Worm (Caenorhabditis elegans) whole organism, mixed stage, embryonic: Measurements from ENCODE around the gene nhr-112.

Source experiments
- M03D4.4 ChIP-seq: sonication (generic microtip); optimal IDR thresholded peaks from 2 replicates; lab custom pipeline; 2017; ENCODE audit warnings: mild to moderate bottlenecking, missing genetic modification characterization, missing compliant biosample characterization
- bed-3 ChIP-seq: fragments of 200-800 bp; sonication (Bioruptor generic); optimal IDR thresholded peaks from 3 replicates; lab custom pipeline; 2018; ENCODE audit warnings: mild to moderate bottlenecking, missing genetic modification characterization, moderate library complexity, missing compliant biosample characterization
- blmp-1 ChIP-seq: fragments of 150-350 bp; optimal IDR thresholded peaks from 2 replicates; lab custom pipeline; 2014; ENCODE audit warnings: missing biosample characterization, missing genetic modification characterization
- ceh-39 ChIP-seq: fragments of 150-350 bp; optimal IDR thresholded peaks from 2 replicates; lab custom pipeline; 2014; ENCODE audit warnings: missing biosample characterization, missing genetic modification characterization
- ceh-43 ChIP-seq: fragments of 200-800 bp; sonication (Bioruptor generic); optimal IDR thresholded peaks from 2 replicates; lab custom pipeline; 2018; ENCODE audit warnings: mild to moderate bottlenecking, missing genetic modification characterization, moderate library complexity, missing compliant biosample characterization
- ceh-83 ChIP-seq: fragments of 200-800 bp; sonication (Bioruptor generic); optimal IDR thresholded peaks from 2 replicates; lab custom pipeline; 2018; ENCODE audit warnings: mild to moderate bottlenecking, missing genetic modification characterization, missing compliant biosample characterization
- ces-1 ChIP-seq: fragments of 150-350 bp; optimal IDR thresholded peaks from 2 replicates; lab custom pipeline; 2014; ENCODE audit warnings: missing biosample characterization, missing genetic modification reagents, missing genetic modification characterization
- cnd-1 ChIP-seq: fragments of 200-800 bp; sonication (Bioruptor generic); optimal IDR thresholded peaks from 2 replicates; lab custom pipeline; 2018; ENCODE audit warnings: mild to moderate bottlenecking, missing genetic modification characterization, missing compliant biosample characterization
- drap-1 ChIP-seq: fragments of 200-800 bp; sonication (Bioruptor generic); optimal IDR thresholded peaks from 3 replicates; lab custom pipeline; 2018; ENCODE audit warnings: mild to moderate bottlenecking, missing genetic modification characterization, missing compliant biosample characterization
- elt-1 ChIP-seq: sonication (generic microtip); optimal IDR thresholded peaks from 2 replicates; lab custom pipeline; 2017; ENCODE audit warnings: missing genetic modification characterization, mild to moderate bottlenecking, missing compliant biosample characterization, antibody characterized with exemption, moderate library complexity, borderline replicate concordance; ENCODE audit not compliant: insufficient read depth
- elt-3 ChIP-seq: fragments of 150-350 bp; optimal IDR thresholded peaks from 2 replicates; lab custom pipeline; 2014; ENCODE audit warnings: missing biosample characterization, missing genetic modification characterization
- flh-1 ChIP-seq: fragments of 200-800 bp; sonication (Bioruptor generic); optimal IDR thresholded peaks from 2 replicates; lab custom pipeline; 2018; ENCODE audit warnings: mild to moderate bottlenecking, missing genetic modification characterization, moderate library complexity, missing compliant biosample characterization
- ham-2 ChIP-seq: fragments of 200-800 bp; sonication (Bioruptor generic); optimal IDR thresholded peaks from 2 replicates; lab custom pipeline; 2018; ENCODE audit warnings: mild to moderate bottlenecking, missing genetic modification characterization, missing compliant biosample characterization
- lin-13 ChIP-seq: fragments of 150-350 bp; optimal IDR thresholded peaks from 2 replicates; lab custom pipeline; 2014; ENCODE audit warnings: missing biosample characterization, missing genetic modification characterization
- lin-32 ChIP-seq: fragments of 200-800 bp; sonication (Bioruptor generic); optimal IDR thresholded peaks from 2 replicates; lab custom pipeline; 2018; ENCODE audit warnings: mild to moderate bottlenecking, missing genetic modification characterization, missing compliant biosample characterization
- lsy-2 ChIP-seq: fragments of 150-350 bp; optimal IDR thresholded peaks from 2 replicates; lab custom pipeline; 2014; ENCODE audit warnings: missing biosample characterization, missing genetic modification characterization
- mab-5 ChIP-seq: fragments of 150-350 bp; optimal IDR thresholded peaks from 2 replicates; lab custom pipeline; 2014; ENCODE audit warnings: missing biosample characterization, missing genetic modification characterization
- mep-1 ChIP-seq: fragments of 150-350 bp; optimal IDR thresholded peaks from 2 replicates; lab custom pipeline; 2017; ENCODE audit warnings: missing biosample characterization, missing genetic modification reagents, missing genetic modification characterization, inconsistent platforms
- mls-2 ChIP-seq: sonication (generic microtip); optimal IDR thresholded peaks from 2 replicates; lab custom pipeline; 2016; ENCODE audit warnings: mild to moderate bottlenecking, missing genetic modification characterization, moderate library complexity, missing compliant biosample characterization
- nhr-12 ChIP-seq: fragments of 150-350 bp; optimal IDR thresholded peaks from 2 replicates; lab custom pipeline; 2014; ENCODE audit warnings: missing biosample characterization, missing genetic modification characterization
- nhr-2 ChIP-seq: fragments of 150-350 bp; optimal IDR thresholded peaks from 2 replicates; lab custom pipeline; 2014; ENCODE audit warnings: missing biosample characterization, missing genetic modification characterization
- nhr-237 ChIP-seq: fragments of 150-350 bp; optimal IDR thresholded peaks from 2 replicates; lab custom pipeline; 2014; ENCODE audit warnings: missing biosample characterization, missing genetic modification characterization
- nhr-28 ChIP-seq: fragments of 150-350 bp; optimal IDR thresholded peaks from 2 replicates; lab custom pipeline; 2014; ENCODE audit warnings: missing biosample characterization, missing genetic modification characterization
- nhr-76 ChIP-seq: sonication (generic microtip); optimal IDR thresholded peaks from 2 replicates; lab custom pipeline; 2017; ENCODE audit warnings: missing biosample characterization, missing genetic modification characterization
- pha-4 ChIP-seq: fragments of 150-350 bp; optimal IDR thresholded peaks from 2 replicates; lab custom pipeline; 2018; ENCODE audit warnings: missing biosample characterization, missing genetic modification reagents, missing genetic modification characterization
- sem-2 ChIP-seq: fragments of 200-800 bp; sonication (Bioruptor generic); optimal IDR thresholded peaks from 2 replicates; lab custom pipeline; 2018; ENCODE audit warnings: mild to moderate bottlenecking, missing genetic modification characterization, missing compliant biosample characterization
- snpc-4 ChIP-seq: fragments of 150-350 bp; optimal IDR thresholded peaks from 2 replicates; lab custom pipeline; 2014; ENCODE audit warnings: missing biosample characterization, missing genetic modification characterization
- sptf-1 ChIP-seq: sonication (generic microtip); optimal IDR thresholded peaks from 2 replicates; lab custom pipeline; 2017; ENCODE audit warnings: mild to moderate bottlenecking, missing genetic modification characterization, moderate library complexity, missing compliant biosample characterization
- unc-120 ChIP-seq: sonication (generic microtip); optimal IDR thresholded peaks from 2 replicates; lab custom pipeline; 2017; ENCODE audit warnings: missing genetic modification characterization, missing compliant biosample characterization; ENCODE audit not compliant: poor library complexity, severe bottlenecking
- unc-39 ChIP-seq: fragments of 150-350 bp; optimal IDR thresholded peaks from 2 replicates; lab custom pipeline; 2014; ENCODE audit warnings: missing biosample characterization, missing genetic modification characterization
- unc-62 ChIP-seq: fragments of 150-350 bp; optimal IDR thresholded peaks from 2 replicates; lab custom pipeline; 2014; ENCODE audit warnings: missing biosample characterization, missing genetic modification reagents, missing genetic modification characterization
- zip-8 ChIP-seq: fragments of 150-350 bp; optimal IDR thresholded peaks from 2 replicates; lab custom pipeline; 2014; ENCODE audit warnings: missing biosample characterization, missing genetic modification characterization
- ztf-11 ChIP-seq: fragments of 150-350 bp; optimal IDR thresholded peaks from 2 replicates; lab custom pipeline; 2014; ENCODE audit warnings: missing biosample characterization, missing genetic modification characterization

Gene nhr-112

ce11 chrV:16742123-16742522 lies 18.5 kb upstream of the nhr-112 start, which contains the start of gene T25E12.6:
TSS of gene T25E12.6 (plus strand) at chrV:16742423.
- TF ChIP-seq ceh-39 (tag; lab: Kevin White, UChicago) (peak; percentile 25), ztf-11 (tag; lab: Kevin White, UChicago) (no peak), ceh-43 (no peak), nhr-28 (tag; lab: Kevin White, UChicago) (no peak), sem-2 (GFP tag; lab: Kevin White, UChicago) (no peak), mls-2 (tag; lab: Kevin White, UChicago) (no peak), lin-32 (GFP tag; lab: Kevin White, UChicago) (no peak), flh-1 (no peak), lsy-2 (tag; lab: Kevin White, UChicago) (no peak), M03D4.4 (tag; lab: Kevin White, UChicago) (no peak), elt-3 (tag; lab: Kevin White, UChicago) (no peak), lin-13 (tag; lab: Kevin White, UChicago) (no peak), unc-62 (GFP tag; lab: Kevin White, UChicago) (no peak), drap-1 (GFP tag; lab: Kevin White, UChicago) (no peak), blmp-1 (tag; lab: Kevin White, UChicago) (no peak), bed-3 (no peak), zip-8 (tag; lab: Kevin White, UChicago) (peak; percentile 41), pha-4 (tag; lab: Kevin White, UChicago) (no peak), ceh-83 (GFP tag; lab: Kevin White, UChicago) (no peak), nhr-76 (no peak), cnd-1 (tag; lab: Kevin White, UChicago) (peak; percentile 46), unc-120 (no peak), nhr-2 (no peak), snpc-4 (tag; lab: Kevin White, UChicago) (no peak), unc-39 (tag; lab: Kevin White, UChicago) (no peak), mep-1 (tag; lab: Kevin White, UChicago) (no peak)

ce11 chrV:16739100-16739499 lies 15.5 kb upstream of the nhr-112 start, which contains the start of the genes clec-29 and clec-39:
TSS of gene clec-29 (minus strand) at chrV:16739200.
TSS of gene clec-39 (plus strand) at chrV:16739268.
- TF ChIP-seq lin-13 (tag; lab: Kevin White, UChicago) (no peak), ces-1 (GFP tag; lab: Kevin White, UChicago) (no peak), ceh-83 (GFP tag; lab: Kevin White, UChicago) (no peak), M03D4.4 (tag; lab: Kevin White, UChicago) (no peak), sem-2 (GFP tag; lab: Kevin White, UChicago) (no peak), lsy-2 (tag; lab: Kevin White, UChicago) (no peak), elt-1 (tag; lab: Kevin White, UChicago) (no peak), cnd-1 (tag; lab: Kevin White, UChicago) (no peak), blmp-1 (tag; lab: Kevin White, UChicago) (no peak), mab-5 (tag; lab: Kevin White, UChicago) (no peak), snpc-4 (tag; lab: Kevin White, UChicago) (no peak), nhr-237 (tag; lab: Kevin White, UChicago) (no peak), nhr-12 (tag; lab: Kevin White, UChicago) (no peak), zip-8 (tag; lab: Kevin White, UChicago) (no peak), flh-1 (no peak), ceh-39 (tag; lab: Kevin White, UChicago) (no peak), unc-62 (GFP tag; lab: Kevin White, UChicago) (no peak), nhr-76 (no peak), sptf-1 (tag; lab: Kevin White, UChicago) (no peak), ztf-11 (tag; lab: Kevin White, UChicago) (no peak)

ce11 chrV:16735518-16735917 lies 11.9 kb upstream of the nhr-112 start, which contains the start of the genes clec-38 and clec-34:
TSS of gene clec-38 (minus strand) at chrV:16735618.
TSS of gene clec-34 (plus strand) at chrV:16735765.
- TF ChIP-seq pha-4 (tag; lab: Kevin White, UChicago) = no peak
- no peak for TF ChIP-seq ham-2 (GFP tag; lab: Kevin White, UChicago)
- TF ChIP-seq snpc-4 (tag; lab: Kevin White, UChicago) = no peak
- TF ChIP-seq nhr-76 = no peak
- no peak for TF ChIP-seq mls-2 (tag; lab: Kevin White, UChicago)
- TF ChIP-seq ces-1 (GFP tag; lab: Kevin White, UChicago) = no peak
- no peak for TF ChIP-seq mab-5 (tag; lab: Kevin White, UChicago)
- no peak for TF ChIP-seq drap-1 (GFP tag; lab: Kevin White, UChicago)
- TF ChIP-seq unc-39 (tag; lab: Kevin White, UChicago) = no peak
- TF ChIP-seq ceh-43 = no peak
- TF ChIP-seq nhr-2 = no peak
- no peak for TF ChIP-seq bed-3
- TF ChIP-seq lsy-2 (tag; lab: Kevin White, UChicago) = no peak
